1 fruit fly cellular context compared by ENCODE assay signal in the genomic region with DNA sequence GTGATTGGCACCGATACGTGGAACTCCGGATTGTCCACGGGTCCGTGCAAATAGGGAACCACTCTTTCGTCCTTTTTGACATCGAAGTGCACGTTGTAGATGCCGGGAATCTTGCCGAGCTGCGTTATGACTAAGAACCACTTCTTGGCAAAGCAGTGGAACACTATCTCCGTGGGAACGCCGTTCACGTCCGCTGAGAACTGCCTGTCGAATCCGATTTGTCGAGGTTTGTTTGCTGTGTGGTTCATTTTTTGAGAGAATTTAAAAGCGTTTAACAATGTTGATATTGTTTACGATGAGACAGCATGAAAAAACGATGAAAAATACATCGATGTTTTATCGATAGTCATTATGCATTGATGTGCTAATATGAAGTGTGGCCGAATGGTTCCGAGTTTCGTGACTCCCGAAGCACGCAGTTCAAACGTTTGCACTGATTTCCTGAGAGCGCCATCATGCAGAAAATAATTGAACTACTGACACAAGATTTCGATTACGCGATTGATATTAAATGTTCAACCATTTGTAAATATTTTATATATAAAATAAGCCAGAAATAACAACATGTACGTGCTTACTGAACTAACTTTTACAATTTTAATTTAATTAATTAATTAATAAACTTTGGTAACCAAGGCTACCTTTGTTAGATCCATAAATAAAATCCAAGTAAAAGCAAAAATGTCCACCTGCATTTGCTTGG.
TF ChIP-seq lines count a peak whose summit lies in the region.

TSS of gene CG11885 (minus strand) at position 332 of the 703 bp plus-strand sequence.
TSS of gene CG13692 (plus strand) at position 653 of the 703 bp plus-strand sequence.

TF ChIP-seq in whole organism, embryonic, 481 proteins besides CTCF, POLR2A, EP300 and RAD21 (continued from another document):
- TF ChIP-seq CG9817 (tag; optimal IDR thresholded peaks at IDR 0.05; lab: Kevin White, UChicago): peak; percentile 58
- peak in 1 of 2 experiments; percentile 30 for TF ChIP-seq tll (GFP tag; optimal IDR thresholded peaks at IDR 0.05; lab: Kevin White, UChicago)
- no peak for TF ChIP-seq chif (GFP tag; optimal IDR thresholded peaks at IDR 0.05; lab: Kevin White, UChicago)
